Worm (Caenorhabditis elegans) whole organism, L4/young adult: ENCODE results near the gene C08F8.15.

Experiments
- W03F9.2 ChIP-seq: fragments of 150-350 bp; optimal IDR thresholded peaks from 2 replicates; lab custom pipeline; 2014; ENCODE audit warnings: missing biosample characterization, missing genetic modification characterization
- dao-5 ChIP-seq: sonication (generic microtip); optimal IDR thresholded peaks from 2 replicates; lab custom pipeline; 2016; ENCODE audit warnings: missing genotype, missing genetic modification characterization, moderate library complexity, missing compliant biosample characterization

DNA sequence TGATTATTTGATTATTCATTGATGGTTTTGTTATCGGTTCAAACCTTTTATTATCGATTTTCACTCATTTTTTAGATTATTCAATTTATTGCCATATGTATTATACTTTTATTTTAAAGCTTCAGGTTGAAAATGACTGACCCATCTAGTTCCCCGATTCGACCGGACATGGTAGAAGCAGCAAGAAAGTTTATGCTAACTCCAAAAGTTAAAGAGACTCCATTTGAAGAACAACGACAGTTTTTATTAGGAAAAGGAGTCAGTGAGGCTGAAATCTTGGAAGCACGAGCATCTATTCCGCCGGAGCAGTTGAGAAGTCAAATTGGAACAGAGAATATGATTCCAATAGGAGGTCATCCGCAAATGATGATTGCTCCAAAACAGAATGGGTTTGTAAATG is 22.4 kb upstream of the C08F8.15 start, which contains the start of gene prx-14:
- TF ChIP-seq dao-5 (tag; lab: Kevin White, UChicago) (no peak), W03F9.2 (no peak)
